Fruit fly (Drosophila melanogaster): Measurements from ENCODE around the gene CG14671.

dm6 chr3R:5613114-5613443, 48.5 kb upstream of the CG14671 start, which contains the start of gene Atu:
- TF ChIP-seq CTCF (optimal IDR thresholded peaks at IDR 0.05) (no peak), CG8478 (optimal IDR thresholded peaks at IDR 0.05) (no peak)
